Worm (Caenorhabditis elegans) whole organism, L2 larva: ENCODE measurements around the gene nhr-126.
"Not testable (repeated sequence)": the region's sequence is repeated elsewhere in the genome, so short reads cannot be mapped to it uniquely, and the experiment has no call there.

Experiments used
- C34F6.9 ChIP-seq: fragments of 150-350 bp; optimal IDR thresholded peaks from 2 replicates; lab custom pipeline; 2014; ENCODE audit warnings: missing biosample characterization, missing genetic modification characterization
- F13H6.1 ChIP-seq: sonication (generic microtip); optimal IDR thresholded peaks from 2 replicates; lab custom pipeline; 2016; ENCODE audit warnings: missing genetic modification characterization, missing compliant biosample characterization
- R02D3.7 ChIP-seq: fragments of 150-350 bp; optimal IDR thresholded peaks from 2 replicates; lab custom pipeline; 2014; ENCODE audit warnings: missing biosample characterization, missing genetic modification characterization
- Y55F3AM.14 ChIP-seq: fragments of 200-800 bp; sonication (Bioruptor generic); optimal IDR thresholded peaks from 2 replicates; lab custom pipeline; 2018; ENCODE audit warnings: mild to moderate bottlenecking, missing genetic modification characterization, missing compliant biosample characterization
- ZK546.5 ChIP-seq: sonication (generic microtip); optimal IDR thresholded peaks from 2 replicates; lab custom pipeline; 2017; ENCODE audit warnings: missing biosample characterization, missing genetic modification characterization
- alr-1 ChIP-seq: fragments of 150-350 bp; optimal IDR thresholded peaks from 2 replicates; lab custom pipeline; 2014; ENCODE audit warnings: missing biosample characterization, missing genetic modification characterization
- aly-2 ChIP-seq: fragments of 150-350 bp; optimal IDR thresholded peaks from 2 replicates; lab custom pipeline; 2014; ENCODE audit warnings: missing biosample characterization, missing genetic modification characterization
- ceh-16 ChIP-seq: fragments of 150-350 bp; optimal IDR thresholded peaks from 2 replicates; lab custom pipeline; 2014; ENCODE audit warnings: missing biosample characterization, missing genetic modification characterization
- ceh-82 ChIP-seq: fragments of 150-350 bp; optimal IDR thresholded peaks from 2 replicates; lab custom pipeline; 2014; ENCODE audit warnings: missing biosample characterization, missing genetic modification characterization
- crh-2 ChIP-seq: sonication (generic microtip); optimal IDR thresholded peaks from 2 replicates; lab custom pipeline; 2017; ENCODE audit warnings: missing biosample characterization, missing genetic modification characterization
- dmd-4 ChIP-seq: sonication (generic microtip); optimal IDR thresholded peaks from 2 replicates; lab custom pipeline; 2017; ENCODE audit warnings: missing biosample characterization, missing genetic modification characterization
- elt-1 ChIP-seq: fragments of 150-350 bp; optimal IDR thresholded peaks from 2 replicates; lab custom pipeline; 2014; ENCODE audit warnings: missing biosample characterization, missing genetic modification characterization
- elt-3 ChIP-seq: sonication (generic microtip); optimal IDR thresholded peaks from 2 replicates; lab custom pipeline; 2017; ENCODE audit warnings: missing biosample characterization, missing genetic modification characterization
- fos-1 ChIP-seq: fragments of 150-350 bp; optimal IDR thresholded peaks from 2 replicates; lab custom pipeline; 2014; ENCODE audit warnings: missing biosample characterization, missing genetic modification characterization
- gmeb-1 ChIP-seq: fragments of 150-350 bp; optimal IDR thresholded peaks from 2 replicates; lab custom pipeline; 2014; ENCODE audit warnings: missing biosample characterization, missing genetic modification characterization
- lin-11 ChIP-seq: fragments of 150-350 bp; sonication (generic microtip); optimal IDR thresholded peaks from 2 replicates; lab custom pipeline; 2014; ENCODE audit warnings: missing biosample characterization, missing genetic modification characterization, inconsistent platforms, mixed read lengths
- lin-13 ChIP-seq: fragments of 150-350 bp; optimal IDR thresholded peaks from 2 replicates; lab custom pipeline; 2014; ENCODE audit warnings: missing biosample characterization, missing genetic modification reagents, missing genetic modification characterization
- lin-39 ChIP-seq: fragments of 150-350 bp; optimal IDR thresholded peaks from 2 replicates; lab custom pipeline; 2014; ENCODE audit warnings: missing biosample characterization, missing genetic modification reagents, missing genetic modification characterization
- lsy-2 ChIP-seq, 2 experiments: fragments of 150-350 bp in 1 of 2; sonication (generic microtip) in 1 of 2; optimal IDR thresholded peaks; 2 replicates each; lab custom pipeline; 2014 to 2017; ENCODE audit warnings: missing biosample characterization in 2 of 2, missing genetic modification characterization in 2 of 2
- mab-5 ChIP-seq: fragments of 150-350 bp; optimal IDR thresholded peaks from 2 replicates; lab custom pipeline; 2014; ENCODE audit warnings: missing biosample characterization, missing genetic modification characterization
- mbf-1 ChIP-seq: sonication (generic microtip); optimal IDR thresholded peaks from 2 replicates; lab custom pipeline; 2017; ENCODE audit warnings: missing biosample characterization, missing genetic modification characterization
- mdl-1 ChIP-seq, 2 experiments: fragments of 150-350 bp in 1 of 2; sonication (generic microtip) in 1 of 2; optimal IDR thresholded peaks; 2 replicates each; lab custom pipeline; 2017; ENCODE audit warnings: missing biosample characterization in 2 of 2, missing genetic modification characterization in 2 of 2
- nhr-11 ChIP-seq: fragments of 150-350 bp; optimal IDR thresholded peaks from 2 replicates; lab custom pipeline; 2014; ENCODE audit warnings: missing biosample characterization, missing genetic modification characterization
- nhr-12 ChIP-seq: fragments of 150-350 bp; optimal IDR thresholded peaks from 2 replicates; lab custom pipeline; 2014; ENCODE audit warnings: missing biosample characterization, missing genetic modification characterization
- nhr-129 ChIP-seq: fragments of 150-350 bp; optimal IDR thresholded peaks from 2 replicates; lab custom pipeline; 2014; ENCODE audit warnings: missing biosample characterization, missing genetic modification characterization
- nhr-21 ChIP-seq: fragments of 150-350 bp; optimal IDR thresholded peaks from 2 replicates; lab custom pipeline; 2014; ENCODE audit warnings: missing biosample characterization, missing genetic modification characterization
- nhr-23 ChIP-seq: fragments of 150-350 bp; optimal IDR thresholded peaks from 2 replicates; lab custom pipeline; 2014; ENCODE audit warnings: missing biosample characterization, missing genetic modification reagents, missing genetic modification characterization
- nhr-237 ChIP-seq: fragments of 150-350 bp; optimal IDR thresholded peaks from 2 replicates; lab custom pipeline; 2014; ENCODE audit warnings: missing biosample characterization, missing genetic modification characterization
- nhr-25 ChIP-seq: fragments of 150-350 bp; sonication (generic microtip); optimal IDR thresholded peaks from 3 replicates; lab custom pipeline; 2014; ENCODE audit warnings: missing biosample characterization, missing genetic modification characterization
- nhr-6 ChIP-seq: fragments of 150-350 bp; optimal IDR thresholded peaks from 2 replicates; lab custom pipeline; 2014; ENCODE audit warnings: missing biosample characterization, missing genetic modification characterization
- sem-4 ChIP-seq: fragments of 150-350 bp; optimal IDR thresholded peaks from 2 replicates; lab custom pipeline; 2014; ENCODE audit warnings: missing biosample characterization, missing genetic modification reagents, missing genetic modification characterization
- skn-1 ChIP-seq: sonication (generic microtip); optimal IDR thresholded peaks from 2 replicates; lab custom pipeline; 2017; ENCODE audit warnings: missing biosample characterization, missing genetic modification characterization
- sma-3 ChIP-seq: sonication (generic microtip); optimal IDR thresholded peaks from 2 replicates; lab custom pipeline; 2016; ENCODE audit warnings: missing genetic modification reagents, missing genetic modification characterization, missing compliant biosample characterization
- sma-9 ChIP-seq, 2 experiments: fragments of 150-350 bp in 1 of 2; sonication (generic microtip) in 1 of 2; optimal IDR thresholded peaks; 2 replicates each; lab custom pipeline; 2014 to 2016; ENCODE audit warnings: missing genetic modification characterization in 2 of 2, mild to moderate bottlenecking in 1 of 2, missing biosample characterization in 1 of 2, missing compliant biosample characterization in 1 of 2, missing genetic modification reagents in 1 of 2, moderate library complexity in 1 of 2
- unc-39 ChIP-seq: fragments of 150-350 bp; optimal IDR thresholded peaks from 2 replicates; lab custom pipeline; 2014; ENCODE audit warnings: missing biosample characterization, missing genetic modification characterization
- unc-55 ChIP-seq: fragments of 150-350 bp; sonication (generic microtip); optimal IDR thresholded peaks from 3 replicates; lab custom pipeline; 2014; ENCODE audit warnings: missing biosample characterization, missing genetic modification reagents, missing genetic modification characterization
- unc-62 ChIP-seq: fragments of 150-350 bp; optimal IDR thresholded peaks from 2 replicates; lab custom pipeline; 2014; ENCODE audit warnings: missing biosample characterization, missing genetic modification reagents, missing genetic modification characterization
- zag-1 ChIP-seq: fragments of 150-350 bp; optimal IDR thresholded peaks from 2 replicates; lab custom pipeline; 2014; ENCODE audit warnings: missing biosample characterization, missing genetic modification characterization
- ztf-1 ChIP-seq: fragments of 200-800 bp; sonication (Bioruptor generic); conservative IDR thresholded peaks from 2 replicates; pipeline ENCODE4 v1.3.6; 2022; ENCODE audit warnings: missing genetic modification characterization, missing compliant biosample characterization
- ztf-11 ChIP-seq: sonication (generic microtip); optimal IDR thresholded peaks from 2 replicates; lab custom pipeline; 2017; ENCODE audit warnings: missing biosample characterization, missing genetic modification characterization
- ztf-4 ChIP-seq: fragments of 150-350 bp; optimal IDR thresholded peaks from 2 replicates; lab custom pipeline; 2014; ENCODE audit warnings: missing biosample characterization, missing genetic modification characterization

The nhr-126 gene

DNA sequence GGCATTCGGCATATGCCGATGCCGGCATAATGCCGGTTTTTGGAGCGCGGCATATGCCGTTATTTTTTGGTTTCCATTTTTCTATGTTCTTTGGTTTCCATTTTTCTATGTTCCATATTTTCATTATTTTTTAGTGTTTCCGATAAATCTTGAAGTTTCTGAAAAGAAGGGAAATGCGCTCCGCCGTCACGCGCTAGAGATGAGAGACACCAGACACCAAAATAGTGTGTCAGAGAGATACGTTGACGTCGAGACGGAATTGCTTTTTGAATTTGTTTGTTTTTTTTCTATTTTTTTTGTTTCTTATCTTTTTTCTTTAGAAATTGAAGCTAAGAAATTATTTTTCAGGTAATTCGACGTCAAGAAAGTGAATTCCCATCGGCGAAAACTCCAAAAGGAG is 26.3 kb downstream of the nhr-126 start, which contains the start of gene F41B5.1:
Gene F41B5.1, plus strand, starts transcription at position 343 of the 400 bp plus-strand sequence.
- TF ChIP-seq ztf-1 (GFP tag; lab: Robert Waterston, UW); elt-1 (tag; lab: Kevin White, UChicago); ZK546.5 (tag; lab: Kevin White, UChicago): not testable (repeated sequence)

DNA sequence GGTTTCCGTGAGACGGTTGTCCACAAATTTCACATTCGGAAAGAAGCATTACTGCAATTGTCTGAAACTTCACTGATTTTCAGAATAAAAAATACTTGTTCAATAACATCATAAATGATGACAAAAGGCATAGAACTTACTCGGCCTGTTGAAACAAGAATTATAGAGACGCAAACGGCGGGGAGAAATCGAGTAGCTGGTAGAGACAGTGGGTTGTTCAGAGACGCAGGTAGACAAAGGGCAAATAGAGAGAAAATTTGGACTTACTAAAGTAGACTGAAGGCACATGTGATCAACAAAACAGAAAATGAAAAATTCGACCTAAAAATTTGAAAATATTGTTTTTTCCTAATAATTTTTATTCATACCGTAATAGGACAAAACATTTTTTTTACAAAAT is 30.9 kb downstream of the nhr-126 start, which contains the start of gene nhr-182:
Gene nhr-182, minus strand, starts transcription at position 178 of the 400 bp plus-strand sequence.
- TF ChIP-seq unc-39 (tag; lab: Kevin White, UChicago) (no peak), sem-4 (no peak), ceh-82 (no peak), aly-2 (no peak), ZK546.5 (tag; lab: Kevin White, UChicago) (no peak), lin-11 (tag; lab: Kevin White, UChicago) (no peak), nhr-12 (tag; lab: Kevin White, UChicago) (no peak), sma-9 (GFP tag; optimal IDR thresholded peaks at IDR 0.05; lab: Kevin White, UChicago) (peak; percentile 19), sma-9 (tag; optimal IDR thresholded peaks at IDR 0.05; lab: Kevin White, UChicago) (no peak), elt-3 (tag; lab: Kevin White, UChicago) (no peak), nhr-129 (tag; lab: Kevin White, UChicago) (peak; percentile 28), mdl-1 (tag; optimal IDR thresholded peaks at IDR 0.05; lab: Kevin White, UChicago) (no peak), crh-2 (tag; lab: Kevin White, UChicago) (peak; percentile 49), sma-3 (GFP tag; lab: Kevin White, UChicago) (no peak), gmeb-1 (no peak), ceh-16 (tag; lab: Kevin White, UChicago) (no peak), ztf-1 (GFP tag; lab: Robert Waterston, UW) (no peak), dmd-4 (tag; lab: Kevin White, UChicago) (no peak), nhr-6 (tag; lab: Kevin White, UChicago) (no peak), zag-1 (tag; lab: Kevin White, UChicago) (no peak), lin-13 (GFP tag; lab: Kevin White, UChicago) (no peak), R02D3.7 (tag; lab: Kevin White, UChicago) (no peak), ztf-11 (tag; lab: Kevin White, UChicago) (no peak), lsy-2 (tag; optimal IDR thresholded peaks at IDR 0.05; lab: Kevin White, UChicago) (peak in 1 of 2 experiments; percentile 28), skn-1 (peak; percentile 86), Y55F3AM.14 (no peak), fos-1 (tag; lab: Kevin White, UChicago) (peak; percentile 18), F13H6.1 (tag; lab: Kevin White, UChicago) (peak; percentile 6), C34F6.9 (tag; lab: Kevin White, UChicago) (peak; percentile 27), nhr-237 (tag; lab: Kevin White, UChicago) (no peak), nhr-25 (tag; lab: Kevin White, UChicago) (no peak), nhr-23 (tag; lab: Kevin White, UChicago) (no peak), unc-55 (GFP tag; lab: Kevin White, UChicago) (no peak), ztf-4 (tag; lab: Kevin White, UChicago) (no peak), mbf-1 (no peak), mab-5 (tag; lab: Kevin White, UChicago) (no peak)
- TF ChIP-seq, all 48 proteins: peak for 8

DNA sequence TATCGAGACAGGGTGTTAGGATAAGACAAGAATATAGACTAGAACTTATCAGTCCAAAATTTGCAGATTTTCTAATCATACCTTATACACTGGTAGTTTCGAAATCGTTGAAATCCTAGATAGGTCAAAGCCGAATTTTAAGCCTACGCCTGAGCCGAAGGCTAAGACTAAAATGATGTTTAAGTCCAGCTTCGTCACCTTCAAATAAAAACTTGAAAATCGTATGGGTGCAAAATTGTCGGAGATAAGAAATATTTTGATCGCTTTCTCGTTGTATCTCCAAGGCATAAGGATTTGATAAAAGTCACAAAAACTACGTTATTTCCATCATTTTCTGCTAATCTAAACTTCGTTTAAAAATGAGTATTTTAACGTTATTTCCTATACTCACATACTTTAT is 31.8 kb downstream of the nhr-126 start, which contains the start of gene F41B5.12:
Gene F41B5.12, plus strand, starts transcription at position 301 of the 400 bp plus-strand sequence.
- TF ChIP-seq sem-4 (no peak), lin-39 (tag; lab: Kevin White, UChicago) (no peak), nhr-12 (tag; lab: Kevin White, UChicago) (no peak), C34F6.9 (tag; lab: Kevin White, UChicago) (no peak), unc-55 (GFP tag; lab: Kevin White, UChicago) (no peak), ceh-16 (tag; lab: Kevin White, UChicago) (no peak), mab-5 (tag; lab: Kevin White, UChicago) (no peak), aly-2 (no peak), alr-1 (tag; lab: Kevin White, UChicago) (no peak), elt-3 (tag; lab: Kevin White, UChicago) (no peak), nhr-21 (tag; lab: Kevin White, UChicago) (no peak), unc-62 (GFP tag; lab: Kevin White, UChicago) (no peak), nhr-11 (tag; lab: Kevin White, UChicago) (no peak), crh-2 (tag; lab: Kevin White, UChicago) (no peak)
- TF ChIP-seq, all 48 proteins: peak for 0
